Worm (Caenorhabditis elegans) whole organism, L3 larva: Measurements from ENCODE around the gene txdc-17.

ENCODE experiments used
- ceh-28 ChIP-seq: fragments of 150-350 bp; optimal IDR thresholded peaks from 2 replicates; lab custom pipeline; 2014; ENCODE audit warnings: missing biosample characterization, missing genetic modification reagents, missing genetic modification characterization
- ceh-82 ChIP-seq: fragments of 150-350 bp; optimal IDR thresholded peaks from 2 replicates; lab custom pipeline; 2014; ENCODE audit warnings: missing biosample characterization, missing genetic modification characterization
- daf-12 ChIP-seq: fragments of 150-350 bp; optimal IDR thresholded peaks from 2 replicates; lab custom pipeline; 2014; ENCODE audit warnings: missing biosample characterization, missing genetic modification reagents, missing genetic modification characterization
- egl-27 ChIP-seq: sonication (generic microtip); optimal IDR thresholded peaks from 4 replicates; lab custom pipeline; 2017; ENCODE audit warnings: missing biosample characterization, missing genetic modification reagents, missing genetic modification characterization
- fos-1 ChIP-seq: fragments of 150-350 bp; optimal IDR thresholded peaks from 2 replicates; lab custom pipeline; 2014; ENCODE audit warnings: missing biosample characterization, missing genetic modification characterization
- mdl-1 ChIP-seq: fragments of 150-350 bp; optimal IDR thresholded peaks from 2 replicates; lab custom pipeline; 2014; ENCODE audit warnings: missing biosample characterization, missing genetic modification characterization
- nhr-12 ChIP-seq: fragments of 150-350 bp; optimal IDR thresholded peaks from 2 replicates; lab custom pipeline; 2014; ENCODE audit warnings: missing biosample characterization, missing genetic modification characterization
- nhr-237 ChIP-seq: fragments of 150-350 bp; optimal IDR thresholded peaks from 2 replicates; lab custom pipeline; 2014; ENCODE audit warnings: missing biosample characterization, missing genetic modification characterization
- nhr-77 ChIP-seq: fragments of 150-350 bp; optimal IDR thresholded peaks from 2 replicates; lab custom pipeline; 2014; ENCODE audit warnings: missing biosample characterization, missing genetic modification characterization
- pqm-1 ChIP-seq: fragments of 150-350 bp; optimal IDR thresholded peaks from 2 replicates; lab custom pipeline; 2017; ENCODE audit warnings: missing biosample characterization, missing genetic modification characterization, inconsistent platforms

- no peak for TF ChIP-seq nhr-77
- TF ChIP-seq nhr-237 (tag; lab: Kevin White, UChicago), result no peak
- no peak for TF ChIP-seq fos-1
- no peak for TF ChIP-seq ceh-28 (tag; lab: Kevin White, UChicago)
- no peak for TF ChIP-seq nhr-12 (tag; lab: Kevin White, UChicago)
- no peak for TF ChIP-seq daf-12 (tag; lab: Kevin White, UChicago)
- no peak for TF ChIP-seq pqm-1 (tag; lab: Kevin White, UChicago)
- no peak for TF ChIP-seq egl-27
- TF ChIP-seq mdl-1 (tag; lab: Kevin White, UChicago), result no peak
- no peak for TF ChIP-seq ceh-82 (tag; lab: Kevin White, UChicago)
Measured at ce11 chrIII:2832483-2832882, 2.0 kb upstream of the txdc-17 start, which contains the start of gene Y71H2AM.29.
